Fruit fly (Drosophila melanogaster) whole organism, embryonic: Measurements from ENCODE around the gene SPR.

Experiments used
- Asciz ChIP-seq: fragments of 200-800 bp; sonication (Bioruptor generic); optimal IDR thresholded peaks from 2 replicates; lab custom pipeline; 2017; ENCODE audit warnings: missing biosample characterization, mild to moderate bottlenecking, missing genetic modification characterization, missing genetic modification reagents
- CG10147 ChIP-seq: fragments of 200-800 bp; sonication (Bioruptor generic); optimal IDR thresholded peaks from 2 replicates; lab custom pipeline; 2019; ENCODE audit warnings: missing biosample characterization, mild to moderate bottlenecking, missing genetic modification characterization, moderate library complexity
- CG10267 ChIP-seq: fragments of 200-800 bp; sonication (Bioruptor generic); optimal IDR thresholded peaks from 2 replicates; lab custom pipeline; 2018; ENCODE audit warnings: missing biosample characterization, mild to moderate bottlenecking, missing genetic modification characterization, moderate library complexity
- CG10979 ChIP-seq: fragments of 200-800 bp; sonication (Bioruptor generic); optimal IDR thresholded peaks from 2 replicates; lab custom pipeline; 2018; ENCODE audit warnings: missing biosample characterization, mild to moderate bottlenecking, missing genetic modification characterization, moderate library complexity
- CG11504 ChIP-seq: fragments of 200-800 bp; sonication (Bioruptor generic); optimal IDR thresholded peaks from 3 replicates; lab custom pipeline; 2019; ENCODE audit warnings: missing biosample characterization, mild to moderate bottlenecking, missing genetic modification characterization, moderate library complexity
- CG14667 ChIP-seq: fragments of 200-800 bp; sonication (Bioruptor generic); IDR thresholded peaks from 2 replicates; pipeline ENCODE4 v1.3.6; 2022; ENCODE audit warnings: missing biosample characterization, missing genetic modification characterization
- CG15011 ChIP-seq: fragments of 200-800 bp; sonication (Bioruptor generic); optimal IDR thresholded peaks from 3 replicates; lab custom pipeline; 2018; ENCODE audit warnings: missing biosample characterization, mild to moderate bottlenecking, missing genetic modification characterization
- CG15073 ChIP-seq: fragments of 200-800 bp; sonication (Bioruptor generic); optimal IDR thresholded peaks from 2 replicates; lab custom pipeline; 2016; ENCODE audit warnings: missing biosample characterization, missing genetic modification characterization
- CG30403 ChIP-seq: fragments of 200-800 bp; sonication (Bioruptor generic); optimal IDR thresholded peaks from 3 replicates; lab custom pipeline; 2016; ENCODE audit warnings: missing biosample characterization, missing genetic modification characterization
- CG3163 ChIP-seq: fragments of 200-800 bp; sonication (Bioruptor generic); optimal IDR thresholded peaks from 3 replicates; lab custom pipeline; 2016; ENCODE audit warnings: missing biosample characterization, missing genetic modification characterization
- CG34224 ChIP-seq: fragments of 200-800 bp; sonication (Bioruptor generic); IDR thresholded peaks from 3 replicates; pipeline ENCODE4 v1.3.6; 2022; ENCODE audit warnings: missing biosample characterization, missing genetic modification characterization; ENCODE audit not compliant: partially characterized antibody
- CG3726 ChIP-seq: fragments of 200-800 bp; sonication (Bioruptor generic); IDR thresholded peaks from 3 replicates; pipeline ENCODE4, ENCODE4 v1.3.6; 2022; ENCODE audit warnings: missing biosample characterization, missing genetic modification characterization
- CG4820 ChIP-seq: fragments of 200-800 bp; sonication (Bioruptor generic); optimal IDR thresholded peaks from 3 replicates; lab custom pipeline; 2016; ENCODE audit warnings: missing biosample characterization, missing genetic modification characterization
- CG5180 ChIP-seq: fragments of 200-800 bp; sonication (Bioruptor generic); optimal IDR thresholded peaks from 3 replicates; lab custom pipeline; 2017; ENCODE audit warnings: missing biosample characterization, missing genetic modification characterization, mild to moderate bottlenecking, moderate library complexity, missing genetic modification reagents
- CG6272 ChIP-seq: fragments of 200-800 bp; sonication (Bioruptor generic); IDR thresholded peaks from 2 replicates; pipeline ENCODE4 v1.3.6; 2022; ENCODE audit warnings: missing biosample characterization, missing genetic modification characterization
- CG7372 ChIP-seq: fragments of 200-800 bp; sonication (Bioruptor generic); IDR thresholded peaks from 2 replicates; pipeline ENCODE4 v1.3.6; 2022; ENCODE audit warnings: missing biosample characterization, missing genetic modification characterization
- CG7745 ChIP-seq: fragments of 200-800 bp; sonication (Bioruptor generic); optimal IDR thresholded peaks from 2 replicates; lab custom pipeline; 2018; ENCODE audit warnings: missing biosample characterization, mild to moderate bottlenecking, missing genetic modification characterization, moderate library complexity
- CG8290 ChIP-seq, 3 experiments: fragments of 200-800 bp; sonication (Bioruptor generic); optimal IDR thresholded peaks; 2 replicates each; lab custom pipeline; 2016 to 2019; ENCODE audit warnings: missing biosample characterization in 3 of 3, missing genetic modification characterization in 3 of 3, mild to moderate bottlenecking in 2 of 3, moderate library complexity in 1 of 3
- CG9817 ChIP-seq: fragments of 200-800 bp; sonication (Bioruptor generic); optimal IDR thresholded peaks from 2 replicates; lab custom pipeline; 2018; ENCODE audit warnings: missing biosample characterization, mild to moderate bottlenecking, missing genetic modification characterization, moderate library complexity
- CG9876 ChIP-seq: fragments of 200-800 bp; sonication (Bioruptor generic); optimal IDR thresholded peaks from 2 replicates; lab custom pipeline; 2016; ENCODE audit warnings: missing biosample characterization, missing genetic modification characterization
- CTCF ChIP-seq: fragments of 200-800 bp; sonication (Bioruptor generic); optimal IDR thresholded peaks from 2 replicates; lab custom pipeline; 2017; ENCODE audit warnings: missing biosample characterization, mild to moderate bottlenecking, missing genetic modification characterization, moderate library complexity
- Chrac-16 ChIP-seq: fragments of 200-800 bp; sonication (Bioruptor generic); optimal IDR thresholded peaks from 3 replicates; lab custom pipeline; 2016; ENCODE audit warnings: missing biosample characterization, missing genetic modification characterization
- CrebB ChIP-seq: fragments of 200-800 bp; sonication (Bioruptor generic); optimal IDR thresholded peaks from 3 replicates; lab custom pipeline; 2018; ENCODE audit warnings: missing biosample characterization, mild to moderate bottlenecking, missing genetic modification characterization
- Dek ChIP-seq: fragments of 200-800 bp; sonication (Bioruptor generic); optimal IDR thresholded peaks from 3 replicates; lab custom pipeline; 2019; ENCODE audit warnings: missing biosample characterization, mild to moderate bottlenecking, missing genetic modification characterization, moderate library complexity
- Hey ChIP-seq: fragments of 200-800 bp; sonication (Bioruptor generic); optimal IDR thresholded peaks from 3 replicates; lab custom pipeline; 2018; ENCODE audit warnings: missing biosample characterization, mild to moderate bottlenecking, missing genetic modification characterization
- HmgD ChIP-seq: fragments of 200-800 bp; sonication (Bioruptor generic); optimal IDR thresholded peaks from 3 replicates; lab custom pipeline; 2016; ENCODE audit warnings: missing biosample characterization, missing genetic modification characterization
- NfI ChIP-seq: fragments of 200-800 bp; sonication (Bioruptor generic); optimal IDR thresholded peaks from 3 replicates; lab custom pipeline; 2018; ENCODE audit warnings: missing biosample characterization, mild to moderate bottlenecking, missing genetic modification characterization, moderate library complexity
- Poxn ChIP-seq: fragments of 200-800 bp; sonication (Bioruptor generic); IDR thresholded peaks from 2 replicates; pipeline ENCODE4 v1.3.6; 2022; ENCODE audit warnings: missing biosample characterization, missing genetic modification characterization
- Rx ChIP-seq: fragments of 200-800 bp; sonication (Bioruptor generic); IDR thresholded peaks from 2 replicates; pipeline ENCODE4 v1.3.6; 2022; ENCODE audit warnings: missing biosample characterization, missing genetic modification characterization
- Sin3A ChIP-seq: fragments of >200 bp; optimal IDR thresholded peaks from 2 replicates; lab custom pipeline; 2018
- Sry-δ ChIP-seq: fragments of 200-800 bp; sonication (Bioruptor generic); optimal IDR thresholded peaks from 2 replicates; lab custom pipeline; 2016; ENCODE audit warnings: missing biosample characterization, missing genetic modification characterization
- TFAM ChIP-seq: fragments of 200-800 bp; sonication (Bioruptor generic); optimal IDR thresholded peaks from 2 replicates; lab custom pipeline; 2017; ENCODE audit warnings: missing biosample characterization, missing genetic modification characterization, inconsistent platforms
- ab ChIP-seq: fragments of 200-800 bp; sonication (Bioruptor generic); optimal IDR thresholded peaks from 2 replicates; lab custom pipeline; 2016; ENCODE audit warnings: missing biosample characterization, missing genetic modification characterization
- ara ChIP-seq: fragments of 200-800 bp; sonication (Bioruptor generic); IDR thresholded peaks from 2 replicates; pipeline ENCODE4 v1.3.6; 2022; ENCODE audit warnings: missing biosample characterization, missing genetic modification characterization
- bbx ChIP-seq: fragments of 200-800 bp; sonication (Bioruptor generic); IDR thresholded peaks from 2 replicates; pipeline ENCODE4 v1.3.6; 2022; ENCODE audit warnings: missing biosample characterization, missing genetic modification characterization; ENCODE audit not compliant: partially characterized antibody
- btn ChIP-seq: fragments of 200-800 bp; sonication (Bioruptor generic); optimal IDR thresholded peaks from 2 replicates; lab custom pipeline; 2016; ENCODE audit warnings: missing biosample characterization, missing genetic modification characterization
- dysf ChIP-seq: fragments of 200-800 bp; sonication (Bioruptor generic); IDR thresholded peaks from 3 replicates; pipeline ENCODE4 v1.3.6; 2022; ENCODE audit warnings: missing biosample characterization, missing genetic modification characterization
- fd3F ChIP-seq: fragments of 200-800 bp; sonication (Bioruptor generic); optimal IDR thresholded peaks from 2 replicates; lab custom pipeline; 2018; ENCODE audit warnings: missing biosample characterization, mild to moderate bottlenecking, missing genetic modification characterization, moderate library complexity
- gem ChIP-seq: fragments of 200-800 bp; sonication (Bioruptor generic); optimal IDR thresholded peaks from 2 replicates; lab custom pipeline; 2019; ENCODE audit warnings: missing biosample characterization, mild to moderate bottlenecking, missing genetic modification characterization, moderate library complexity
- gfzf ChIP-seq: fragments of 200-800 bp; sonication (Bioruptor generic); optimal IDR thresholded peaks from 2 replicates; lab custom pipeline; 2016; ENCODE audit warnings: missing biosample characterization, mild to moderate bottlenecking, missing genetic modification characterization, moderate library complexity
- klu ChIP-seq: fragments of 200-800 bp; sonication (Bioruptor generic); IDR thresholded peaks from 2 replicates; pipeline ENCODE4 v1.3.6; 2022; ENCODE audit warnings: missing biosample characterization, missing genetic modification characterization
- maf-S ChIP-seq: fragments of 200-800 bp; sonication (Bioruptor generic); optimal IDR thresholded peaks from 2 replicates; lab custom pipeline; 2016; ENCODE audit warnings: missing biosample characterization, missing genetic modification characterization
- pho ChIP-seq: fragments of 200-800 bp; sonication (Bioruptor generic); optimal IDR thresholded peaks from 2 replicates; lab custom pipeline; 2016; ENCODE audit warnings: missing biosample characterization, missing genetic modification characterization
- psq ChIP-seq: fragments of 200-800 bp; sonication (Bioruptor generic); optimal IDR thresholded peaks from 2 replicates; lab custom pipeline; 2017; ENCODE audit warnings: missing biosample characterization, missing genetic modification characterization
- rib ChIP-seq: fragments of 200-800 bp; sonication (Bioruptor generic); IDR thresholded peaks from 2 replicates; pipeline ENCODE4 v1.3.6; 2022; ENCODE audit warnings: missing biosample characterization, missing genetic modification characterization
- salm ChIP-seq: fragments of 200-800 bp; sonication (Bioruptor generic); optimal IDR thresholded peaks from 2 replicates; lab custom pipeline; 2018; ENCODE audit warnings: missing biosample characterization, mild to moderate bottlenecking, missing genetic modification characterization
- sima ChIP-seq: fragments of 200-800 bp; sonication (Bioruptor generic); optimal IDR thresholded peaks from 2 replicates; lab custom pipeline; 2016; ENCODE audit warnings: missing biosample characterization, missing genetic modification characterization
- tgo ChIP-seq: fragments of 200-800 bp; sonication (Bioruptor generic); IDR thresholded peaks from 3 replicates; pipeline ENCODE4 v1.3.6; 2022; ENCODE audit warnings: missing biosample characterization, missing genetic modification characterization
- vfl ChIP-seq: fragments of 200-800 bp; sonication (Bioruptor generic); optimal IDR thresholded peaks from 2 replicates; lab custom pipeline; 2016; ENCODE audit warnings: missing biosample characterization, missing genetic modification characterization

Gene SPR

DNA sequence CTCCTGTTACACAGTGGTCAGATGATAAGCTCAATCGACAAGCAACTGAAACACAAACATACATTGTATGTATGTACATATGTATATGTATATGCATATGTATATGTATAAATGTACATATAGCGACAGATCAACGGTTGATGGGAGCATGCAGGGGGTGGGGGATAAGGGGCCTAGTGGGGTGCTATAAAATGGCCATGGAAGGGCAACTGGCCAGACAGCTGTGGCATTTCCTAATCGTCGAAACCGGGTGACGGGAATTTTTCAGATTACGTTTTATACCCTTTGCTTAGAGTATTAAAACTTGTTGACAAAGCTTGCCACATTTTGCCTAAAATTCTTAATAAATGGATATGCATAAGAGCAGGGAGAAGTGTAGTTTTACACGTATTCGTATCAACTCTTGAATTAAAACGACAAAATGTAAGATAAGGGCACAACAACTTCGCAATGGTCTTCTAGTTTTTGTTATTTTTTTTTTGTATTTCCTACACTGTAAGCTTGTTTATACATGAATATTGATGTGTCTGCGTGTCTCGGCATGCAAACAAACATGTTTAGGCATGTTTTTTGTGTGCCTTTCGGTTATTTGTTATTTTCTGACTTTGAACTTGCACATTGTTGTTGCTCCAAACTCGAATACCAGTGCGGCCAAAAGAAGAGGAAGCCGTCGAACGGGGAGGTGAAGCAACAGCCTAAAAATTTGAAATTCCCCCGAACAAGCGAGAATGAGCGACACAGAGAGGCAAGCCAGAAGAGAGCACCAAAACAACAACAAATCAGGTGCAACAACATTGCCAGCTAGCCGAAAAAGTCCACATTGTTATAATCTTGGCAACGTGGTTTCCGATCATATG, 27.2 kb upstream of the SPR start (continued):
- TF ChIP-seq CG7372 (GFP tag; lab: Robert Waterston, UW), result peak; percentile 72
- peak; percentile 87 for TF ChIP-seq CG11504
- TF ChIP-seq CG10267, result peak; percentile 38
- TF ChIP-seq salm (tag; lab: Kevin White, UChicago), result peak; percentile 59
- peak; percentile 86 for TF ChIP-seq tgo (GFP tag; lab: Robert Waterston, UW)
- no peak for TF ChIP-seq btn (GFP tag; lab: Kevin White, UChicago)
- peak; percentile 77 for TF ChIP-seq NfI (GFP tag; lab: Kevin White, UChicago)
- TF ChIP-seq CG5180 (GFP tag; lab: Kevin White, UChicago), result peak; percentile 61
- no peak for TF ChIP-seq Sin3A
- TF ChIP-seq ab (GFP tag; lab: Kevin White, UChicago), result peak; percentile 13
- TF ChIP-seq HmgD, result peak; percentile 34
- peak; percentile 20 for TF ChIP-seq CG10147 (GFP tag; lab: Kevin White, UChicago)
- peak; percentile 62 for TF ChIP-seq CG4820
- TF ChIP-seq CG9817 (tag; lab: Kevin White, UChicago), result peak; percentile 70
- peak; percentile 60 for TF ChIP-seq Asciz (GFP tag; lab: Kevin White, UChicago)
- no peak for TF ChIP-seq CG7745 (tag; lab: Kevin White, UChicago)
- peak; percentile 45 for TF ChIP-seq maf-S (GFP tag; lab: Kevin White, UChicago)
- TF ChIP-seq CrebB, result no peak
- TF ChIP-seq CG34224 (GFP tag; lab: Robert Waterston, UW), result 0 out of 3 replicates have a peak, but pooled peaks have one; percentile 13
- no peak for TF ChIP-seq TFAM (GFP tag; lab: Kevin White, UChicago)
- peak; percentile 72; the same call in 2 of the 3 replicates for TF ChIP-seq CG3726 (GFP tag; lab: Robert Waterston, UW)
- peak; percentile 68 for TF ChIP-seq fd3F (GFP tag; lab: Kevin White, UChicago)
- peak; percentile 39 for TF ChIP-seq CG8290 (GFP tag; optimal IDR thresholded peaks at IDR 0.05; lab: Kevin White, UChicago)
- TF ChIP-seq CG8290 (tag; optimal IDR thresholded peaks at IDR 0.05; lab: Kevin White, UChicago), result peak in 1 of 2 experiments; percentile 62
- peak; percentile 51 for TF ChIP-seq CG9876 (GFP tag; lab: Kevin White, UChicago)
- peak; percentile 81 for TF ChIP-seq Dek (tag; lab: Kevin White, UChicago)
- peak; percentile 52 for TF ChIP-seq pho (GFP tag; lab: Kevin White, UChicago)
- peak; percentile 65 for TF ChIP-seq CG6272 (GFP tag; lab: Robert Waterston, UW)
- no peak for TF ChIP-seq CG15073 (GFP tag; lab: Kevin White, UChicago)
- peak; percentile 48 for TF ChIP-seq klu
- TF ChIP-seq ara (GFP tag; lab: Robert Waterston, UW), result peak; percentile 69
- TF ChIP-seq gem (tag; lab: Kevin White, UChicago), result peak; percentile 85
- TF ChIP-seq sima, result no peak
- TF ChIP-seq CG3163 (GFP tag; lab: Kevin White, UChicago), result peak; percentile 42
- peak; percentile 23 for TF ChIP-seq Sry-δ (GFP tag; lab: Kevin White, UChicago)
- no peak for TF ChIP-seq gfzf (GFP tag; lab: Kevin White, UChicago)
- peak; percentile 76 for TF ChIP-seq Rx (GFP tag; lab: Robert Waterston, UW)
- TF ChIP-seq Poxn (GFP tag; lab: Robert Waterston, UW), result 0 out of 2 replicates have a peak, but pooled peaks have one; percentile 17
- TF ChIP-seq bbx (GFP tag; lab: Robert Waterston, UW), result no peak
- 0 out of 2 replicates have a peak, but pooled peaks have one; percentile 39 for TF ChIP-seq rib (GFP tag; lab: Robert Waterston, UW)
- peak; percentile 75 for TF ChIP-seq CG15011 (GFP tag; lab: Kevin White, UChicago)
- TF ChIP-seq vfl (GFP tag; lab: Kevin White, UChicago), result no peak
- TF ChIP-seq Chrac-16, result peak; percentile 26
- TF ChIP-seq Hey (tag; lab: Kevin White, UChicago), result peak; percentile 3
- TF ChIP-seq CG14667 (GFP tag; lab: Robert Waterston, UW), result no peak; the same call in 1 of the 2 replicates
- TF ChIP-seq dysf (GFP tag; lab: Robert Waterston, UW), result peak; percentile 87; the same call in 2 of the 3 replicates
- no peak for TF ChIP-seq CTCF
- TF ChIP-seq CG10979 (tag; lab: Kevin White, UChicago), result peak; percentile 58
- TF ChIP-seq CG30403 (GFP tag; lab: Kevin White, UChicago), result peak; percentile 78
- peak; percentile 39 for TF ChIP-seq psq
